Worm (Caenorhabditis elegans): ENCODE data around the gene try-11.

DNA sequence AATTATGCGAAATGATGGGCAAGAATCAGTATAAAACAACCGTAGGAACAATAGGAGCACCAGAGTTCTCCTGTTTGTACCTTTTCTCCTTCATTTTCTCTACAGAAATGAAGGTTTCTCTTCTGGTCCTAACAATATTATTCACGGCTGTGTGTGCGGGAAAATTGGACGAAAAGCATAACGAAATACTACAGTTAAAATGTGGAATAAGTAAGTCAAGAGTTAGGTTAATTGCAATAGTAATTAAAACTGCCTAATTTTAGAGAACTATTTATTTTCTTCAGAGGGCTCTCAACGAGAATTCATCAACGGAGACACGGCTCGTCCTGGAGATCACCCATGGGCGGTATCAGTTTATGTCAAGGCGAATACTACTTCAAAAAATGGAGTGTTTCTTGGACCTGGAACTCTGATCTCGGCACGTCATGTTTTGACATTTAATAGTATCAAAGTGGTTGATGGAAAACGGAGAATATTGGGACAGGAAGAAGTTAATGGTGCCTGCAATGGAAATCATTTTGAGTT is 2.2 kb upstream of the try-11 start, which contains the start of gene try-12:
- TF ChIP-seq ama-1 (optimal IDR thresholded peaks at IDR 0.05) (no peak), pes-1 (GFP tag; IDR thresholded peaks at IDR 0.05) (no peak), hmbx-1 (tag; optimal IDR thresholded peaks at IDR 0.05) (no peak), tra-4 (tag; optimal IDR thresholded peaks at IDR 0.05) (no peak), ceh-36 (tag; optimal IDR thresholded peaks at IDR 0.05) (no peak), ceh-13 (GFP tag; optimal IDR thresholded peaks at IDR 0.05) (no peak), B0310.2 (tag; optimal IDR thresholded peaks at IDR 0.05) (no peak), flt-1 (GFP tag; IDR thresholded peaks at IDR 0.05) (no peak), F13C5.2 (tag; optimal IDR thresholded peaks at IDR 0.05) (no peak), ets-7 (tag; optimal IDR thresholded peaks at IDR 0.05) (no peak), aly-1 (tag; optimal IDR thresholded peaks at IDR 0.05) (no peak), scrt-1 (GFP tag; IDR thresholded peaks at IDR 0.05) (no peak)
